Fruit fly (Drosophila melanogaster) whole organism, prepupa: ENCODE measurements around the gene CG16824.

Source experiments
- CG11762 ChIP-seq: fragments of 200-800 bp; sonication (Bioruptor generic); optimal IDR thresholded peaks from 3 replicates; lab custom pipeline; 2016; ENCODE audit warnings: missing biosample characterization, missing genetic modification characterization; ENCODE audit not compliant: insufficient read depth
- CG11902 ChIP-seq: fragments of 200-800 bp; sonication (Bioruptor generic); optimal IDR thresholded peaks from 3 replicates; lab custom pipeline; 2016; ENCODE audit warnings: missing biosample characterization, missing genetic modification characterization
- CG31627 ChIP-seq: fragments of 200-800 bp; sonication (Bioruptor generic); optimal IDR thresholded peaks from 3 replicates; lab custom pipeline; 2016; ENCODE audit warnings: missing biosample characterization, missing genetic modification characterization
- CG6854 ChIP-seq: fragments of 200-800 bp; sonication (Bioruptor generic); optimal IDR thresholded peaks from 2 replicates; lab custom pipeline; 2017; ENCODE audit warnings: missing biosample characterization, mild to moderate bottlenecking, missing genetic modification characterization
- CG9139 ChIP-seq: fragments of 200-800 bp; sonication (Bioruptor generic); optimal IDR thresholded peaks from 3 replicates; lab custom pipeline; 2017; ENCODE audit warnings: missing biosample characterization, mild to moderate bottlenecking, missing genetic modification characterization
- Gug ChIP-seq: fragments of 200-800 bp; sonication (Bioruptor generic); IDR thresholded peaks from 2 replicates; pipeline ENCODE4 v1.3.6; 2022; ENCODE audit warnings: missing biosample characterization, missing genetic modification characterization
- Hr39 ChIP-seq: fragments of 200-800 bp; sonication (Bioruptor generic); optimal IDR thresholded peaks from 2 replicates; lab custom pipeline; 2016; ENCODE audit warnings: missing biosample characterization, missing genetic modification characterization
- lz ChIP-seq: fragments of 200-800 bp; sonication (Bioruptor generic); optimal IDR thresholded peaks from 3 replicates; lab custom pipeline; 2016; ENCODE audit warnings: missing biosample characterization, missing genetic modification characterization
- ss ChIP-seq, 2 experiments: fragments of 200-800 bp; sonication (Bioruptor generic); optimal IDR thresholded peaks; 2 replicates in 1 of 2; 3 replicates in 1 of 2; lab custom pipeline; 2017 to 2018; ENCODE audit warnings: mild to moderate bottlenecking in 2 of 2, missing biosample characterization in 2 of 2, missing genetic modification characterization in 2 of 2, moderate library complexity in 1 of 2

DNA sequence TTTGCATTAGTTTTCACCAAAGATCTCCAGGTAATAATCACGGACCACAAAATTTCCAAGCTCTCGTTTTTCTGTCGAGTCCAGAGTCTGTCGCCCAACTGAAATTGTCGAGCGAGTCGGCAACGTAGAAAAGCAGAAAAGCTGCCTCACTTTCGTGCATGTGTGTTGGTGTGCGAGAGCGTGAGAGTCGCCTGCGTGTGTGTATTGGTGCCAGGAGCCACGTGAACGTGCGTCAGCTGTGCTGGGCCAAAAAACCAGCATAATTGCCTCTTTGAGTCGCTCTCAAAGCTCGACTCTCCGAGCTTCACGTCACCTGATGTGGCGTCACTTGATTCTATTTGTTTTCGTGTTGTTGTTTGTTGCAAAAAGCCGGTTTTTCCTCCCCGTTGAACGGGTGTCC is 38.2 kb downstream of the CG16824 start, which contains the start of gene hbt:
- TF ChIP-seq CG11762 (GFP tag; lab: Kevin White, UChicago) (no peak), CG11902 (GFP tag; lab: Kevin White, UChicago) (no peak), CG31627 (GFP tag; lab: Kevin White, UChicago) (no peak), CG6854 (no peak), Gug (no peak), CG9139 (GFP tag; lab: Kevin White, UChicago) (no peak), ss (GFP tag; optimal IDR thresholded peaks at IDR 0.05; lab: Kevin White, UChicago) (no peak), lz (GFP tag; lab: Kevin White, UChicago) (no peak), Hr39 (GFP tag; lab: Kevin White, UChicago) (no peak)
